Worm (Caenorhabditis elegans): ENCODE results near the gene F57C2.5.

Gene F57C2.5

ce11 chrII:14501447-14501846 lies 26.6 kb downstream of the F57C2.5 start, which contains the start of gene K10H10.5:
K10H10.5 (plus strand) TSS chrII:14501747.
- TF ChIP-seq nhr-237 (tag; optimal IDR thresholded peaks at IDR 0.05) (no peak), elt-3 (tag; optimal IDR thresholded peaks at IDR 0.05) (no peak), nhr-28 (tag; optimal IDR thresholded peaks at IDR 0.05) (no peak), lsy-2 (tag; optimal IDR thresholded peaks at IDR 0.05) (no peak), unc-120 (tag; optimal IDR thresholded peaks at IDR 0.05; ENCODE audit: poor library complexity, severe bottlenecking) (no peak), mls-2 (tag; optimal IDR thresholded peaks at IDR 0.05) (no peak), sem-2 (GFP tag; optimal IDR thresholded peaks at IDR 0.05) (no peak), ceh-83 (GFP tag; optimal IDR thresholded peaks at IDR 0.05) (no peak), elt-1 (tag; optimal IDR thresholded peaks at IDR 0.05; ENCODE audit: borderline replicate concordance, insufficient read depth) (no peak), lin-13 (tag; optimal IDR thresholded peaks at IDR 0.05) (no peak), unc-39 (tag; optimal IDR thresholded peaks at IDR 0.05) (no peak), ztf-11 (tag; optimal IDR thresholded peaks at IDR 0.05) (no peak), cnd-1 (tag; optimal IDR thresholded peaks at IDR 0.05) (no peak), unc-62 (GFP tag; optimal IDR thresholded peaks at IDR 0.05) (no peak), mep-1 (tag; optimal IDR thresholded peaks at IDR 0.05) (no peak), ceh-39 (tag; optimal IDR thresholded peaks at IDR 0.05) (no peak), flh-1 (GFP tag; optimal IDR thresholded peaks at IDR 0.05) (no peak), pha-4 (tag; optimal IDR thresholded peaks at IDR 0.05) (no peak), snpc-4 (tag; optimal IDR thresholded peaks at IDR 0.05) (no peak)

ce11 chrII:14500122-14500521 lies 27.9 kb downstream of the F57C2.5 start, which contains the start of gene K10H10.4:
K10H10.4 (plus strand) TSS chrII:14500422.
- TF ChIP-seq mab-5 (tag; optimal IDR thresholded peaks at IDR 0.05): no peak
- TF ChIP-seq mls-2 (tag; optimal IDR thresholded peaks at IDR 0.05): no peak
- no peak for TF ChIP-seq tbx-8 (GFP tag; optimal IDR thresholded peaks at IDR 0.05)
- no peak for TF ChIP-seq zip-8 (tag; optimal IDR thresholded peaks at IDR 0.05)
- TF ChIP-seq sptf-1 (tag; optimal IDR thresholded peaks at IDR 0.05): no peak
- TF ChIP-seq ztf-11 (tag; optimal IDR thresholded peaks at IDR 0.05): no peak
- no peak for TF ChIP-seq elt-1 (tag; optimal IDR thresholded peaks at IDR 0.05; ENCODE audit: borderline replicate concordance, insufficient read depth)
- TF ChIP-seq pha-4 (tag; optimal IDR thresholded peaks at IDR 0.05): no peak
- no peak for TF ChIP-seq unc-120 (tag; optimal IDR thresholded peaks at IDR 0.05; ENCODE audit: poor library complexity, severe bottlenecking)
- TF ChIP-seq nhr-28 (tag; optimal IDR thresholded peaks at IDR 0.05): no peak
- TF ChIP-seq lsy-2 (tag; optimal IDR thresholded peaks at IDR 0.05): no peak
- no peak for TF ChIP-seq nhr-76 (tag; optimal IDR thresholded peaks at IDR 0.05)
- no peak for TF ChIP-seq ham-2 (GFP tag; optimal IDR thresholded peaks at IDR 0.05)
- TF ChIP-seq ceh-43 (GFP tag; optimal IDR thresholded peaks at IDR 0.05): no peak
- no peak for TF ChIP-seq flh-1 (GFP tag; optimal IDR thresholded peaks at IDR 0.05)
- no peak for TF ChIP-seq unc-62 (GFP tag; optimal IDR thresholded peaks at IDR 0.05)
- TF ChIP-seq snpc-4 (tag; optimal IDR thresholded peaks at IDR 0.05): no peak
- no peak for TF ChIP-seq unc-39 (tag; optimal IDR thresholded peaks at IDR 0.05)

- TF ChIP-seq elt-1 (tag; optimal IDR thresholded peaks at IDR 0.05; ENCODE audit: borderline replicate concordance, insufficient read depth) (no peak), mab-5 (tag; optimal IDR thresholded peaks at IDR 0.05) (no peak), nhr-12 (tag; optimal IDR thresholded peaks at IDR 0.05) (peak; percentile 25), nhr-28 (tag; optimal IDR thresholded peaks at IDR 0.05) (peak; percentile 12)
Measured at ce11 chrII:14497848-14498247, 30.2 kb downstream of the F57C2.5 start, which contains the start of gene dhs-8. dhs-8 (plus strand) TSS chrII:14498026.

ce11 chrII:14496809-14497208 lies 31.2 kb downstream of the F57C2.5 start:
- TF ChIP-seq nhr-28 (tag; optimal IDR thresholded peaks at IDR 0.05) (peak; percentile 63), hlh-1 (tag; optimal IDR thresholded peaks at IDR 0.05) (peak; percentile 87), ceh-83 (GFP tag; optimal IDR thresholded peaks at IDR 0.05) (peak; percentile 96), mab-5 (tag; optimal IDR thresholded peaks at IDR 0.05) (no peak), flh-1 (GFP tag; optimal IDR thresholded peaks at IDR 0.05) (peak; percentile 71), sem-2 (GFP tag; optimal IDR thresholded peaks at IDR 0.05) (peak; percentile 87), M03D4.4 (tag; optimal IDR thresholded peaks at IDR 0.05) (peak; percentile 93), ceh-43 (GFP tag; optimal IDR thresholded peaks at IDR 0.05) (peak; percentile 88), blmp-1 (tag; optimal IDR thresholded peaks at IDR 0.05) (no peak), ces-1 (GFP tag; optimal IDR thresholded peaks at IDR 0.05) (no peak), nhr-12 (tag; optimal IDR thresholded peaks at IDR 0.05) (peak; percentile 88), lin-32 (GFP tag; optimal IDR thresholded peaks at IDR 0.05) (peak; percentile 94), snpc-4 (tag; optimal IDR thresholded peaks at IDR 0.05) (no peak), elt-3 (tag; optimal IDR thresholded peaks at IDR 0.05) (peak; percentile 80), unc-120 (tag; optimal IDR thresholded peaks at IDR 0.05; ENCODE audit: poor library complexity, severe bottlenecking) (peak; percentile 90), mep-1 (tag; optimal IDR thresholded peaks at IDR 0.05) (peak; percentile 54), pha-4 (tag; optimal IDR thresholded peaks at IDR 0.05) (peak; percentile 80), lin-13 (tag; optimal IDR thresholded peaks at IDR 0.05) (peak; percentile 72), drap-1 (GFP tag; optimal IDR thresholded peaks at IDR 0.05) (peak; percentile 88), bed-3 (GFP tag; optimal IDR thresholded peaks at IDR 0.05) (peak; percentile 82), lsy-2 (tag; optimal IDR thresholded peaks at IDR 0.05) (peak; percentile 49), mls-2 (tag; optimal IDR thresholded peaks at IDR 0.05) (peak; percentile 94), elt-1 (tag; optimal IDR thresholded peaks at IDR 0.05; ENCODE audit: borderline replicate concordance, insufficient read depth) (no peak), nhr-237 (tag; optimal IDR thresholded peaks at IDR 0.05) (peak; percentile 70), unc-62 (GFP tag; optimal IDR thresholded peaks at IDR 0.05) (peak; percentile 52), ztf-11 (tag; optimal IDR thresholded peaks at IDR 0.05) (no peak), ham-2 (GFP tag; optimal IDR thresholded peaks at IDR 0.05) (peak; percentile 89), cnd-1 (tag; optimal IDR thresholded peaks at IDR 0.05) (peak; percentile 94), tbx-8 (GFP tag; optimal IDR thresholded peaks at IDR 0.05) (peak; percentile 82), ceh-39 (tag; optimal IDR thresholded peaks at IDR 0.05) (peak; percentile 39), unc-39 (tag; optimal IDR thresholded peaks at IDR 0.05) (no peak), nhr-76 (tag; optimal IDR thresholded peaks at IDR 0.05) (no peak), nhr-2 (tag; optimal IDR thresholded peaks at IDR 0.05) (no peak), sptf-1 (tag; optimal IDR thresholded peaks at IDR 0.05) (peak; percentile 94), zip-8 (tag; optimal IDR thresholded peaks at IDR 0.05) (no peak)
